Fruit fly (Drosophila melanogaster) whole organism, embryonic: ENCODE measurements around the gene RhoGAPp190.

Experiments
- Atf-2 ChIP-seq: fragments of 200-800 bp; sonication (Bioruptor generic); optimal IDR thresholded peaks from 2 replicates; lab custom pipeline; 2016; ENCODE audit warnings: missing biosample characterization, missing genetic modification characterization
- B-H2 ChIP-seq: fragments of 200-800 bp; sonication (Bioruptor generic); optimal IDR thresholded peaks from 2 replicates; lab custom pipeline; 2018; ENCODE audit warnings: missing biosample characterization, mild to moderate bottlenecking, missing genetic modification characterization
- BEAF-32 ChIP-seq: fragments of 200-800 bp; sonication (Bioruptor generic); optimal IDR thresholded peaks from 3 replicates; lab custom pipeline; 2017; ENCODE audit warnings: missing biosample characterization, missing genetic modification characterization, mild to moderate bottlenecking, moderate library complexity, missing genetic modification reagents
- Bdp1 ChIP-seq: fragments of 200-800 bp; sonication (Bioruptor generic); optimal IDR thresholded peaks from 3 replicates; lab custom pipeline; 2016; ENCODE audit warnings: missing biosample characterization, missing genetic modification characterization
- Bgb ChIP-seq: fragments of 200-800 bp; sonication (Bioruptor generic); IDR thresholded peaks from 2 replicates; pipeline ENCODE4 v1.3.6; 2022; ENCODE audit warnings: missing biosample characterization, missing genetic modification characterization; ENCODE audit not compliant: partially characterized antibody
- CG11085 ChIP-seq: fragments of 200-800 bp; sonication (Bioruptor generic); IDR thresholded peaks from 2 replicates; pipeline ENCODE4 v1.3.6; 2022; ENCODE audit warnings: missing biosample characterization, missing genetic modification characterization
- CG11093 ChIP-seq: fragments of 200-800 bp; sonication (Bioruptor generic); IDR thresholded peaks from 3 replicates; pipeline ENCODE4 v1.3.6; 2022; ENCODE audit warnings: missing biosample characterization, missing genetic modification characterization
- CG11560 ChIP-seq: fragments of 200-800 bp; sonication (Bioruptor generic); IDR thresholded peaks from 3 replicates; pipeline ENCODE4 v1.3.6; 2022; ENCODE audit warnings: missing biosample characterization, missing genetic modification characterization
- CG13287 ChIP-seq: fragments of 200-800 bp; sonication (Bioruptor generic); IDR thresholded peaks from 2 replicates; pipeline ENCODE4 v1.3.6; 2022; ENCODE audit warnings: missing biosample characterization, missing genetic modification characterization; ENCODE audit not compliant: partially characterized antibody
- CG13296 ChIP-seq: fragments of 200-800 bp; sonication (Bioruptor generic); optimal IDR thresholded peaks from 3 replicates; lab custom pipeline; 2018; ENCODE audit warnings: missing biosample characterization, mild to moderate bottlenecking, missing genetic modification characterization
- CG13894 ChIP-seq: fragments of 200-800 bp; sonication (Bioruptor generic); optimal IDR thresholded peaks from 3 replicates; lab custom pipeline; 2018; ENCODE audit warnings: missing biosample characterization, mild to moderate bottlenecking, missing genetic modification characterization, moderate library complexity
- CG14014 ChIP-seq: fragments of 200-800 bp; sonication (Bioruptor generic); IDR thresholded peaks from 2 replicates; pipeline ENCODE4 v1.3.6; 2022; ENCODE audit warnings: missing biosample characterization, missing genetic modification characterization
- CG15269 ChIP-seq: fragments of 200-800 bp; sonication (Bioruptor generic); optimal IDR thresholded peaks from 2 replicates; lab custom pipeline; 2018; ENCODE audit warnings: missing biosample characterization, mild to moderate bottlenecking, missing genetic modification characterization, moderate library complexity
- CG17829 ChIP-seq: fragments of 200-800 bp; optimal IDR thresholded peaks from 2 replicates; lab custom pipeline; 2019; ENCODE audit warnings: missing biosample characterization, mild to moderate bottlenecking, missing genetic modification characterization, moderate library complexity
- CG2678 ChIP-seq: fragments of 200-800 bp; sonication (Bioruptor generic); optimal IDR thresholded peaks from 3 replicates; lab custom pipeline; 2019; ENCODE audit warnings: missing biosample characterization, mild to moderate bottlenecking, missing genetic modification characterization, moderate library complexity
- CG30020 ChIP-seq: fragments of 200-800 bp; optimal IDR thresholded peaks from 2 replicates; lab custom pipeline; 2019; ENCODE audit warnings: missing biosample characterization, mild to moderate bottlenecking, missing genetic modification characterization, moderate library complexity
- CG4360 ChIP-seq: fragments of 200-800 bp; sonication (Bioruptor generic); IDR thresholded peaks from 2 replicates; pipeline ENCODE4 v1.3.6; 2022; ENCODE audit warnings: missing biosample characterization, missing genetic modification characterization
- CG4424 ChIP-seq: fragments of 200-800 bp; sonication (Bioruptor generic); optimal IDR thresholded peaks from 3 replicates; lab custom pipeline; 2016; ENCODE audit warnings: missing biosample characterization, missing genetic modification characterization
- CG4617 ChIP-seq: fragments of 200-800 bp; sonication (Bioruptor generic); optimal IDR thresholded peaks from 3 replicates; lab custom pipeline; 2016; ENCODE audit warnings: missing biosample characterization, missing genetic modification characterization, borderline replicate concordance
- CG4820 ChIP-seq: fragments of 200-800 bp; sonication (Bioruptor generic); optimal IDR thresholded peaks from 3 replicates; lab custom pipeline; 2016; ENCODE audit warnings: missing biosample characterization, missing genetic modification characterization
- CG8359 ChIP-seq: fragments of 200-800 bp; sonication (Bioruptor generic); optimal IDR thresholded peaks from 2 replicates; lab custom pipeline; 2017; ENCODE audit warnings: missing biosample characterization, mild to moderate bottlenecking, missing genetic modification characterization, borderline replicate concordance
- Camta ChIP-seq: fragments of 200-800 bp; sonication (Bioruptor generic); optimal IDR thresholded peaks from 2 replicates; lab custom pipeline; 2016; ENCODE audit warnings: missing biosample characterization, missing genetic modification characterization
- D19A ChIP-seq: fragments of 200-800 bp; optimal IDR thresholded peaks from 3 replicates; lab custom pipeline; 2019; ENCODE audit warnings: missing biosample characterization, mild to moderate bottlenecking, missing genetic modification characterization, moderate library complexity
- Hand ChIP-seq: fragments of 200-800 bp; sonication (Bioruptor generic); optimal IDR thresholded peaks from 2 replicates; lab custom pipeline; 2017; ENCODE audit warnings: mild to moderate bottlenecking, missing biosample characterization, missing genetic modification reagents, missing genetic modification characterization
- Hr51 ChIP-seq, 2 experiments: fragments of 200-800 bp; sonication (Bioruptor generic); optimal IDR thresholded peaks; 2 replicates in 1 of 2; 3 replicates in 1 of 2; lab custom pipeline; 2016 to 2018; ENCODE audit warnings: missing biosample characterization in 2 of 2, missing genetic modification characterization in 2 of 2, mild to moderate bottlenecking in 1 of 2, moderate library complexity in 1 of 2
- Kr ChIP-seq: fragments of 200-800 bp; sonication (Bioruptor generic); optimal IDR thresholded peaks from 2 replicates; lab custom pipeline; 2017; ENCODE audit warnings: missing biosample characterization, mild to moderate bottlenecking, missing genetic modification characterization
- Lhr ChIP-seq: fragments of 200-800 bp; sonication (Bioruptor generic); optimal IDR thresholded peaks from 3 replicates; lab custom pipeline; 2017; ENCODE audit warnings: mild to moderate bottlenecking, missing biosample characterization, missing genetic modification reagents, missing genetic modification characterization
- MBD-R2 ChIP-seq: fragments of 200-800 bp; sonication (Bioruptor generic); IDR thresholded peaks from 2 replicates; pipeline ENCODE4 v1.3.6; 2022; ENCODE audit warnings: missing biosample characterization, missing genetic modification characterization
- Mes4 ChIP-seq: fragments of 200-800 bp; sonication (Bioruptor generic); optimal IDR thresholded peaks from 2 replicates; lab custom pipeline; 2016; ENCODE audit warnings: missing biosample characterization, missing genetic modification characterization
- Mrtf ChIP-seq: fragments of 200-800 bp; sonication (Bioruptor generic); IDR thresholded peaks from 3 replicates; pipeline ENCODE4 v1.3.6; 2022; ENCODE audit warnings: missing biosample characterization, missing genetic modification characterization
- PHDP ChIP-seq: fragments of 200-800 bp; sonication (Bioruptor generic); optimal IDR thresholded peaks from 3 replicates; lab custom pipeline; 2018; ENCODE audit warnings: missing biosample characterization, mild to moderate bottlenecking, missing genetic modification characterization, moderate library complexity
- Sry-β ChIP-seq: fragments of 200-800 bp; sonication (Bioruptor generic); optimal IDR thresholded peaks from 2 replicates; lab custom pipeline; 2018; ENCODE audit warnings: missing biosample characterization, mild to moderate bottlenecking, missing genetic modification characterization, moderate library complexity
- Stat92E ChIP-seq, 3 experiments: fragments of >200 bp in 2 of 3; fragments of 200-800 bp in 1 of 3; sonication (Bioruptor generic) in 1 of 3; optimal IDR thresholded peaks; 2 replicates each; lab custom pipeline; 2017 to 2019; ENCODE audit warnings: missing biosample characterization in 3 of 3, missing genetic modification characterization in 3 of 3, mild to moderate bottlenecking in 1 of 3, moderate library complexity in 1 of 3
- Vsx1 ChIP-seq: fragments of 200-800 bp; sonication (Bioruptor generic); optimal IDR thresholded peaks from 2 replicates; lab custom pipeline; 2017; ENCODE audit warnings: missing biosample characterization, mild to moderate bottlenecking, missing genetic modification characterization, missing genetic modification reagents
- YL-1 ChIP-seq: fragments of 200-800 bp; sonication (Bioruptor generic); optimal IDR thresholded peaks from 3 replicates; lab custom pipeline; 2017; ENCODE audit warnings: missing biosample characterization, mild to moderate bottlenecking, missing genetic modification characterization
- caup ChIP-seq: fragments of 200-800 bp; sonication (Bioruptor generic); optimal IDR thresholded peaks from 3 replicates; lab custom pipeline; 2017; ENCODE audit warnings: missing biosample characterization, mild to moderate bottlenecking, missing genetic modification characterization, moderate library complexity; ENCODE audit not compliant: severe bottlenecking
- exex ChIP-seq: fragments of 200-800 bp; sonication (Bioruptor generic); optimal IDR thresholded peaks from 4 replicates; lab custom pipeline; 2018; ENCODE audit warnings: missing biosample characterization, mild to moderate bottlenecking, missing genetic modification characterization, moderate library complexity
- fd96Cb ChIP-seq: fragments of 200-800 bp; sonication (Bioruptor generic); optimal IDR thresholded peaks from 2 replicates; lab custom pipeline; 2018; ENCODE audit warnings: missing biosample characterization, mild to moderate bottlenecking, missing genetic modification characterization, moderate library complexity
- gcm ChIP-seq: fragments of 200-800 bp; sonication (Bioruptor generic); optimal IDR thresholded peaks from 2 replicates; lab custom pipeline; 2019; ENCODE audit warnings: missing biosample characterization, mild to moderate bottlenecking, missing genetic modification characterization, moderate library complexity
- grau ChIP-seq: fragments of 200-800 bp; optimal IDR thresholded peaks from 3 replicates; lab custom pipeline; 2019; ENCODE audit warnings: missing biosample characterization, mild to moderate bottlenecking, missing genetic modification characterization, moderate library complexity
- mirr ChIP-seq: fragments of 200-800 bp; sonication (Bioruptor generic); optimal IDR thresholded peaks from 3 replicates; lab custom pipeline; 2018; ENCODE audit warnings: missing biosample characterization, mild to moderate bottlenecking, missing genetic modification characterization
- nau ChIP-seq: fragments of 200-800 bp; sonication (Bioruptor generic); optimal IDR thresholded peaks from 3 replicates; lab custom pipeline; 2017; ENCODE audit warnings: missing biosample characterization, mild to moderate bottlenecking, missing genetic modification characterization, missing genetic modification reagents
- tio ChIP-seq: fragments of 200-800 bp; sonication (Bioruptor generic); optimal IDR thresholded peaks from 2 replicates; lab custom pipeline; 2017; ENCODE audit warnings: missing biosample characterization, missing genetic modification characterization, inconsistent platforms
- ttk ChIP-seq: fragments of 200-800 bp; sonication (Bioruptor generic); IDR thresholded peaks from 2 replicates; pipeline ENCODE4 v2.1.2; 2022; ENCODE audit warnings: missing biosample characterization, missing genetic modification characterization
- unpg ChIP-seq: fragments of 200-800 bp; sonication (Bioruptor generic); optimal IDR thresholded peaks from 3 replicates; lab custom pipeline; 2018; ENCODE audit warnings: missing biosample characterization, mild to moderate bottlenecking, missing genetic modification characterization, moderate library complexity
- wor ChIP-seq: fragments of 200-800 bp; sonication (Bioruptor generic); IDR thresholded peaks from 2 replicates; pipeline ENCODE4 v1.3.6; 2022; ENCODE audit warnings: missing biosample characterization, missing genetic modification characterization

RhoGAPp190 gene

DNA sequence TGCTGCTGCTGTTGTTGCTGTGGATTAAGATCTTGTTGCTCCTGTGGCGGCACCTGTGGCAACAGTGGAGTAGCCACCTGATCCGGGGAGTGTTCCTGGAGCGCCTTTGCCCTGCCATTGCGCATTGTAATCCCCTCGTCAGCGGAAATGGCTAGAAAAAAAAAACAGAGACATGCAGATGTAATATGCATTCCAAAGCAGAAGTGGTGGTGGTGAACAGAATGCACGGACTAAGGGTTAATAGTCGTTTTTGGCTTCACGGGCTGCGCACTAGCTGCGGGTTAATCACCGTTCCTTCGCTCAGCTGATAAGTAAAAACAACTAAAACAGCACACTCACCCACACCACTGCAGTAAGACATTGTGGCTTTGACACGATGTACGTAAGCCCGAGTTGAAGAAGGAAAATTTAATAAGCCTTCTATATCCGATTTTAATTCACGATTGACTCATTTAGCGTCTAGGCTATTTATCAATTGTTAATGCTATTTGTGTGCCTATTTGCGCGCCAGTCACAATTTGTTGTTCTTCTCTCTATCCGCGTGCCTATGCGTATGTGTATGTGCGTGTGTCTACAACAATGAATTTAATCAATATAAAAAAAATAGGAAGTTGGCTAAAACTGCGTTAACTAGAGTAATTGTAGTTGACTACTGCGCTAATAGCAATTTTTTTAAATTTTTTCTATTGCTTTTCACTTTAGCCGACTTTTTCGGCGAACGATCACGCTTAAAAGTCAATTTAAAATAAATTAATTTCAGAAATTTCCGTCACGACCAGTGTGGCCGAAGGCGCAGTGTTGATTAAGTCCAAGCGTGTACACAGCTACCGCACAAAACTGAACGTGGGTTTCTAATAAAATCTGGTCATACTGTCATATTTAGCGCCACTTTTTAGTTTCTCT is 25.0 kb downstream of the RhoGAPp190 start, which contains the start of gene stas (continued):
- peak in 1 of 3 experiments; percentile 14 for TF ChIP-seq Stat92E (GFP tag; optimal IDR thresholded peaks at IDR 0.05; lab: Kevin White, UChicago)
- TF ChIP-seq D19A = peak; percentile 15
- TF ChIP-seq CG13287 (GFP tag; lab: Robert Waterston, UW) = peak; percentile 29; the same call in 1 of the 2 replicates
- TF ChIP-seq BEAF-32 = peak; percentile 44
- peak; percentile 53; the same call in 1 of the 2 replicates for TF ChIP-seq Bgb (GFP tag; lab: Robert Waterston, UW)
- peak; percentile 21 for TF ChIP-seq CG17829 (tag; lab: Kevin White, UChicago)
- TF ChIP-seq unpg (GFP tag; lab: Kevin White, UChicago) = peak; percentile 2
- TF ChIP-seq fd96Cb (tag; lab: Kevin White, UChicago) = no peak
- no peak for TF ChIP-seq Hand
- peak; percentile 81 for TF ChIP-seq YL-1 (GFP tag; lab: Kevin White, UChicago)
- peak; percentile 29; the same call in 1 of the 2 replicates for TF ChIP-seq CG14014 (GFP tag; lab: Robert Waterston, UW)

DNA sequence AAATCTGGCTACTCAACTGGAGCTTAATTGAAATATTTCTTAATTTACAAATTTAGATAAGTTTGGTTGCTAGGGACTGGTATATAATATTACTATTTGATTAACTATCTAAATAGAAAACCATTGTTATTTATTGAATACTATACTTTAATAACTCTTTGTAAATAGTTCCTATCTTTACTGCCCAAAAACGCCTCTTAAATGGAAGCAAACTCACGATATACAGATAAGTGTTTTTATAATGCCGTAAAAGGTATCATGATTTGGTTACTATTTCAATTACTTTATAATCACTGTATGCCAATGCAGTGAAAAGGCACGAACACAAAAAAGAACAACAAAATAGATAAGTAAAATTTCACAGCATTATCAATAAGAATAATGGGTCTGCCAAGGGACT is 26.5 kb downstream of the RhoGAPp190 start:
- TF ChIP-seq CG13296 (peak; percentile 11), PHDP (tag; lab: Kevin White, UChicago) (peak; percentile 16), CG30020 (no peak), exex (tag; lab: Kevin White, UChicago) (peak; percentile 76), Mrtf (GFP tag; lab: Robert Waterston, UW) (no peak), nau (no peak), wor (GFP tag; lab: Robert Waterston, UW) (no peak), CG15269 (tag; lab: Kevin White, UChicago) (peak; percentile 35), gcm (GFP tag; lab: Kevin White, UChicago) (peak; percentile 12), Lhr (GFP tag; lab: Kevin White, UChicago) (no peak), caup (GFP tag; lab: Kevin White, UChicago) (no peak), Kr (GFP tag; lab: Kevin White, UChicago) (no peak), ttk (no peak), CG11560 (tag; lab: Robert Waterston, UW) (no peak), grau (tag; lab: Kevin White, UChicago) (peak; percentile 10), CG4617 (no peak), CG13894 (tag; lab: Kevin White, UChicago) (peak; percentile 46), CG2678 (tag; lab: Kevin White, UChicago) (peak; percentile 43), CG11093 (GFP tag; lab: Robert Waterston, UW) (no peak), tio (GFP tag; lab: Kevin White, UChicago) (no peak), Bdp1 (GFP tag; lab: Kevin White, UChicago) (no peak), CG8359 (GFP tag; lab: Kevin White, UChicago) (no peak), CG4424 (GFP tag; lab: Kevin White, UChicago) (no peak), CG11085 (GFP tag; lab: Robert Waterston, UW) (no peak), MBD-R2 (GFP tag; lab: Robert Waterston, UW) (no peak), CG4820 (GFP tag; lab: Kevin White, UChicago) (no peak), Vsx1 (no peak), Camta (no peak), Hr51 (GFP tag; optimal IDR thresholded peaks at IDR 0.05; lab: Kevin White, UChicago) (peak in 1 of 2 experiments; percentile 23), Atf-2 (GFP tag; lab: Kevin White, UChicago) (no peak), Mes4 (GFP tag; lab: Kevin White, UChicago) (no peak), Sry-β (GFP tag; lab: Kevin White, UChicago) (peak; percentile 79), B-H2 (GFP tag; lab: Kevin White, UChicago) (peak; percentile 7), CG4360 (GFP tag; lab: Robert Waterston, UW) (no peak), mirr (GFP tag; lab: Kevin White, UChicago) (peak; percentile 30)
